Fruit fly (Drosophila melanogaster): ENCODE data around the gene CG44098.
A peak's percentile ranks its signal among the peaks of the same experiment; 100 is the strongest.

CG44098 gene

DNA sequence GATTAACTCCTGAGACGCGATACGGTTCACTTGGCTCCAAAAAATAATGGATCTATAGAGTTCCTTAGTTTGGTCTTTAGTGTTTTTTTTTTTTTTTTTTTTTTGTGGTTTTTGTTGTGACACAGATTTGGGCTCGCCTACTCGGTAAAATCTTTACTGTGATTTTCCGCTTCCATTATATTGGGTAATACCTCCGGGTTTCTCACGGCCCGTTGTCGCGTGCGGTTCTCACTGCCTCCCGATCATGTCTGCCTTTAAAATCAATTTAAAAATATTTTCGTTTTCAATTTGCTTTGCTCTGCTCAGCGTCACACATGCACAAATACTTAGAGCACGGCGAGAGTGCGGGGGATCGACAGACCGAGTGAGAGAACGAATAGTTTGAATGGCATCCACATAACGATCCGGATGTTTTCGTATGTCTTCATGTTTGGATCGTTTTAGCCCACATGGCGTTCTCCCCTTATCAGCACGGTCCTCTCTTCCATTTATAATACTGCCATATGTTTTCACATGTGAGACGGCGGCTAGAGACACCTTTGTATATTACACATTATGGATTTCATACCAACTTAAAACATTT lies 26.7 kb downstream of the CG44098 start (continued):
- TF ChIP-seq Side (GFP tag; optimal IDR thresholded peaks at IDR 0.05) (no peak), odd (GFP tag; optimal IDR thresholded peaks at IDR 0.05) (no peak), slou (GFP tag; optimal IDR thresholded peaks at IDR 0.05) (no peak), stc (GFP tag; IDR thresholded peaks at IDR 0.05) (no peak), unc-4 (GFP tag; IDR thresholded peaks at IDR 0.05; ENCODE audit: partially characterized antibody) (no peak), CG4730 (GFP tag; IDR thresholded peaks at IDR 0.05) (no peak), dmrt11E (tag; optimal IDR thresholded peaks at IDR 0.05) (no peak), CoRest (tag; optimal IDR thresholded peaks at IDR 0.05) (no peak), CG15601 (tag; optimal IDR thresholded peaks at IDR 0.05) (peak; percentile 30), trem (tag; optimal IDR thresholded peaks at IDR 0.05) (no peak), ato (GFP tag; IDR thresholded peaks at IDR 0.05; ENCODE audit: partially characterized antibody) (0 out of 2 replicates have a peak, but pooled peaks have one; percentile 22), Dll (GFP tag; IDR thresholded peaks at IDR 0.05; ENCODE audit: partially characterized antibody) (no peak), Opbp (GFP tag; IDR thresholded peaks at IDR 0.05; ENCODE audit: partially characterized antibody) (no peak), bab2 (GFP tag; optimal IDR thresholded peaks at IDR 0.05) (no peak), ranshi (GFP tag; IDR thresholded peaks at IDR 0.05) (no peak), CG9797 (GFP tag; optimal IDR thresholded peaks at IDR 0.05) (no peak), fru (optimal IDR thresholded peaks at IDR 0.05) (no peak), Dp (GFP tag; optimal IDR thresholded peaks at IDR 0.05) (no peak), Eip74EF (GFP tag; optimal IDR thresholded peaks at IDR 0.05) (peak in 1 of 2 experiments; percentile 30), org-1 (GFP tag; optimal IDR thresholded peaks at IDR 0.05) (no peak), Hr3 (GFP tag; optimal IDR thresholded peaks at IDR 0.05) (no peak), YL-1 (GFP tag; optimal IDR thresholded peaks at IDR 0.05) (no peak), NK7.1 (GFP tag; optimal IDR thresholded peaks at IDR 0.05) (no peak), Nf-YB (GFP tag; optimal IDR thresholded peaks at IDR 0.05) (no peak), stwl (tag; optimal IDR thresholded peaks at IDR 0.05) (no peak), CG16815 (GFP tag; optimal IDR thresholded peaks at IDR 0.05) (no peak), kay (GFP tag; optimal IDR thresholded peaks at IDR 0.05) (no peak), gem (tag; optimal IDR thresholded peaks at IDR 0.05) (no peak), knrl (GFP tag; IDR thresholded peaks at IDR 0.05; ENCODE audit: partially characterized antibody) (no peak), CG7987 (GFP tag; optimal IDR thresholded peaks at IDR 0.05) (no peak), NFAT (GFP tag; IDR thresholded peaks at IDR 0.05) (no peak), cg (GFP tag; optimal IDR thresholded peaks at IDR 0.05) (peak; percentile 59), CG11093 (GFP tag; IDR thresholded peaks at IDR 0.05) (no peak), tgo (GFP tag; IDR thresholded peaks at IDR 0.05) (no peak), CG4617 (GFP tag; optimal IDR thresholded peaks at IDR 0.05; ENCODE audit: borderline replicate concordance) (no peak), CG7839 (tag; optimal IDR thresholded peaks at IDR 0.05) (no peak), Dip2 (GFP tag; IDR thresholded peaks at IDR 0.05) (no peak), CG32767 (GFP tag; IDR thresholded peaks at IDR 0.05) (no peak), dan (GFP tag; IDR thresholded peaks at IDR 0.05) (no peak), her (GFP tag; optimal IDR thresholded peaks at IDR 0.05) (no peak), CG12942 (GFP tag; optimal IDR thresholded peaks at IDR 0.05) (no peak), sr (GFP tag; IDR thresholded peaks at IDR 0.05) (peak; percentile 37; the same call in 1 of the 3 replicates), CG33557 (GFP tag; optimal IDR thresholded peaks at IDR 0.05) (no peak), so (GFP tag; IDR thresholded peaks at IDR 0.05) (no peak), gcm2 (GFP tag; optimal IDR thresholded peaks at IDR 0.05) (no peak), Ptx1 (GFP tag; IDR thresholded peaks at IDR 0.05) (no peak), ci (GFP tag; IDR thresholded peaks at IDR 0.05) (peak; percentile 33; the same call in 2 of the 3 replicates), Vsx1 (GFP tag; optimal IDR thresholded peaks at IDR 0.05) (no peak), CG9876 (GFP tag; optimal IDR thresholded peaks at IDR 0.05) (no peak), insv (GFP tag; optimal IDR thresholded peaks at IDR 0.05) (no peak), Mes4 (GFP tag; optimal IDR thresholded peaks at IDR 0.05) (no peak)
